Worm (Caenorhabditis elegans) whole organism, early embryonic: ENCODE measurements around the gene F26F12.5.

Source experiments
- ama-1 ChIP-seq: fragments of 150-350 bp; optimal IDR thresholded peaks from 2 replicates; lab custom pipeline; 2014
- hnd-1 ChIP-seq: sonication (generic microtip); optimal IDR thresholded peaks from 2 replicates; lab custom pipeline; 2016; ENCODE audit warnings: missing genetic modification characterization, missing compliant biosample characterization

- TF ChIP-seq ama-1 (lab: Kevin White, UChicago) (no peak), hnd-1 (tag; lab: Kevin White, UChicago) (no peak)
Measured at ce11 chrV:5840939-5841338, 24.0 kb downstream of the F26F12.5 start.
